Worm (Caenorhabditis elegans) whole organism, L2 larva: ENCODE measurements around the gene srx-84.

Source experiments
- C34F6.9 ChIP-seq: fragments of 150-350 bp; optimal IDR thresholded peaks from 2 replicates; lab custom pipeline; 2014; ENCODE audit warnings: missing biosample characterization, missing genetic modification characterization
- F13H6.1 ChIP-seq: sonication (generic microtip); optimal IDR thresholded peaks from 2 replicates; lab custom pipeline; 2016; ENCODE audit warnings: missing genetic modification characterization, missing compliant biosample characterization
- R02D3.7 ChIP-seq: fragments of 150-350 bp; optimal IDR thresholded peaks from 2 replicates; lab custom pipeline; 2014; ENCODE audit warnings: missing biosample characterization, missing genetic modification characterization
- ZK546.5 ChIP-seq: sonication (generic microtip); optimal IDR thresholded peaks from 2 replicates; lab custom pipeline; 2017; ENCODE audit warnings: missing biosample characterization, missing genetic modification characterization
- aly-2 ChIP-seq: fragments of 150-350 bp; optimal IDR thresholded peaks from 2 replicates; lab custom pipeline; 2014; ENCODE audit warnings: missing biosample characterization, missing genetic modification characterization
- ama-1 ChIP-seq: fragments of 150-350 bp; optimal IDR thresholded peaks from 2 replicates; lab custom pipeline; 2018; ENCODE audit warnings: inconsistent platforms
- blmp-1 ChIP-seq: sonication (generic microtip); optimal IDR thresholded peaks from 2 replicates; lab custom pipeline; 2017; ENCODE audit warnings: missing genetic modification characterization, mild to moderate bottlenecking, missing compliant biosample characterization, antibody characterized with exemption, moderate library complexity; ENCODE audit not compliant: insufficient read depth
- ceh-16 ChIP-seq: fragments of 150-350 bp; optimal IDR thresholded peaks from 2 replicates; lab custom pipeline; 2014; ENCODE audit warnings: missing biosample characterization, missing genetic modification characterization
- ceh-82 ChIP-seq: fragments of 150-350 bp; optimal IDR thresholded peaks from 2 replicates; lab custom pipeline; 2014; ENCODE audit warnings: missing biosample characterization, missing genetic modification characterization
- crh-2 ChIP-seq: sonication (generic microtip); optimal IDR thresholded peaks from 2 replicates; lab custom pipeline; 2017; ENCODE audit warnings: missing biosample characterization, missing genetic modification characterization
- dmd-4 ChIP-seq: sonication (generic microtip); optimal IDR thresholded peaks from 2 replicates; lab custom pipeline; 2017; ENCODE audit warnings: missing biosample characterization, missing genetic modification characterization
- elt-1 ChIP-seq: fragments of 150-350 bp; optimal IDR thresholded peaks from 2 replicates; lab custom pipeline; 2014; ENCODE audit warnings: missing biosample characterization, missing genetic modification characterization
- fos-1 ChIP-seq: fragments of 150-350 bp; optimal IDR thresholded peaks from 2 replicates; lab custom pipeline; 2014; ENCODE audit warnings: missing biosample characterization, missing genetic modification characterization
- gmeb-1 ChIP-seq: fragments of 150-350 bp; optimal IDR thresholded peaks from 2 replicates; lab custom pipeline; 2014; ENCODE audit warnings: missing biosample characterization, missing genetic modification characterization
- lin-11 ChIP-seq: fragments of 150-350 bp; sonication (generic microtip); optimal IDR thresholded peaks from 2 replicates; lab custom pipeline; 2014; ENCODE audit warnings: missing biosample characterization, missing genetic modification characterization, inconsistent platforms, mixed read lengths
- lin-13 ChIP-seq: fragments of 150-350 bp; optimal IDR thresholded peaks from 2 replicates; lab custom pipeline; 2014; ENCODE audit warnings: missing biosample characterization, missing genetic modification reagents, missing genetic modification characterization
- lin-39 ChIP-seq: fragments of 150-350 bp; optimal IDR thresholded peaks from 2 replicates; lab custom pipeline; 2014; ENCODE audit warnings: missing biosample characterization, missing genetic modification reagents, missing genetic modification characterization
- lsy-2 ChIP-seq, 2 experiments: fragments of 150-350 bp in 1 of 2; sonication (generic microtip) in 1 of 2; optimal IDR thresholded peaks; 2 replicates each; lab custom pipeline; 2014 to 2017; ENCODE audit warnings: missing biosample characterization in 2 of 2, missing genetic modification characterization in 2 of 2
- mab-5 ChIP-seq: fragments of 150-350 bp; optimal IDR thresholded peaks from 2 replicates; lab custom pipeline; 2014; ENCODE audit warnings: missing biosample characterization, missing genetic modification characterization
- mbf-1 ChIP-seq: sonication (generic microtip); optimal IDR thresholded peaks from 2 replicates; lab custom pipeline; 2017; ENCODE audit warnings: missing biosample characterization, missing genetic modification characterization
- mdl-1 ChIP-seq, 2 experiments: fragments of 150-350 bp in 1 of 2; sonication (generic microtip) in 1 of 2; optimal IDR thresholded peaks; 2 replicates each; lab custom pipeline; 2017; ENCODE audit warnings: missing biosample characterization in 2 of 2, missing genetic modification characterization in 2 of 2
- nhr-10 ChIP-seq: sonication (generic microtip); optimal IDR thresholded peaks from 2 replicates; lab custom pipeline; 2017; ENCODE audit warnings: missing biosample characterization, missing genetic modification characterization
- nhr-11 ChIP-seq: fragments of 150-350 bp; optimal IDR thresholded peaks from 2 replicates; lab custom pipeline; 2014; ENCODE audit warnings: missing biosample characterization, missing genetic modification characterization
- nhr-12 ChIP-seq: fragments of 150-350 bp; optimal IDR thresholded peaks from 2 replicates; lab custom pipeline; 2014; ENCODE audit warnings: missing biosample characterization, missing genetic modification characterization
- nhr-129 ChIP-seq: fragments of 150-350 bp; optimal IDR thresholded peaks from 2 replicates; lab custom pipeline; 2014; ENCODE audit warnings: missing biosample characterization, missing genetic modification characterization
- nhr-21 ChIP-seq: fragments of 150-350 bp; optimal IDR thresholded peaks from 2 replicates; lab custom pipeline; 2014; ENCODE audit warnings: missing biosample characterization, missing genetic modification characterization
- nhr-23 ChIP-seq: fragments of 150-350 bp; optimal IDR thresholded peaks from 2 replicates; lab custom pipeline; 2014; ENCODE audit warnings: missing biosample characterization, missing genetic modification reagents, missing genetic modification characterization
- nhr-237 ChIP-seq: fragments of 150-350 bp; optimal IDR thresholded peaks from 2 replicates; lab custom pipeline; 2014; ENCODE audit warnings: missing biosample characterization, missing genetic modification characterization
- nhr-25 ChIP-seq: fragments of 150-350 bp; sonication (generic microtip); optimal IDR thresholded peaks from 3 replicates; lab custom pipeline; 2014; ENCODE audit warnings: missing biosample characterization, missing genetic modification characterization
- nhr-6 ChIP-seq: fragments of 150-350 bp; optimal IDR thresholded peaks from 2 replicates; lab custom pipeline; 2014; ENCODE audit warnings: missing biosample characterization, missing genetic modification characterization
- peb-1 ChIP-seq: fragments of 150-350 bp; optimal IDR thresholded peaks from 2 replicates; lab custom pipeline; 2014; ENCODE audit warnings: missing biosample characterization, missing genetic modification characterization
- sem-4 ChIP-seq: fragments of 150-350 bp; optimal IDR thresholded peaks from 2 replicates; lab custom pipeline; 2014; ENCODE audit warnings: missing biosample characterization, missing genetic modification reagents, missing genetic modification characterization
- sma-3 ChIP-seq: sonication (generic microtip); optimal IDR thresholded peaks from 2 replicates; lab custom pipeline; 2016; ENCODE audit warnings: missing genetic modification reagents, missing genetic modification characterization, missing compliant biosample characterization
- sma-9 ChIP-seq, 2 experiments: fragments of 150-350 bp in 1 of 2; sonication (generic microtip) in 1 of 2; optimal IDR thresholded peaks; 2 replicates each; lab custom pipeline; 2014 to 2016; ENCODE audit warnings: missing genetic modification characterization in 2 of 2, mild to moderate bottlenecking in 1 of 2, missing biosample characterization in 1 of 2, missing compliant biosample characterization in 1 of 2, missing genetic modification reagents in 1 of 2, moderate library complexity in 1 of 2
- snpc-4 ChIP-seq: fragments of 150-350 bp; optimal IDR thresholded peaks from 2 replicates; lab custom pipeline; 2014; ENCODE audit warnings: missing biosample characterization, missing genetic modification characterization
- unc-55 ChIP-seq: fragments of 150-350 bp; sonication (generic microtip); optimal IDR thresholded peaks from 3 replicates; lab custom pipeline; 2014; ENCODE audit warnings: missing biosample characterization, missing genetic modification reagents, missing genetic modification characterization
- unc-62 ChIP-seq: fragments of 150-350 bp; optimal IDR thresholded peaks from 2 replicates; lab custom pipeline; 2014; ENCODE audit warnings: missing biosample characterization, missing genetic modification reagents, missing genetic modification characterization
- zag-1 ChIP-seq: fragments of 150-350 bp; optimal IDR thresholded peaks from 2 replicates; lab custom pipeline; 2014; ENCODE audit warnings: missing biosample characterization, missing genetic modification characterization
- ztf-11 ChIP-seq: sonication (generic microtip); optimal IDR thresholded peaks from 2 replicates; lab custom pipeline; 2017; ENCODE audit warnings: missing biosample characterization, missing genetic modification characterization
- ztf-4 ChIP-seq: fragments of 150-350 bp; optimal IDR thresholded peaks from 2 replicates; lab custom pipeline; 2014; ENCODE audit warnings: missing biosample characterization, missing genetic modification characterization

Gene srx-84

ce11 chrV:11604484-11604883, 5.6 kb downstream of the srx-84 start, which contains the start of gene dhs-20:
TSS of gene dhs-20 (minus strand) at chrV:11604563.
- TF ChIP-seq ama-1 (no peak), unc-62 (GFP tag; lab: Kevin White, UChicago) (no peak), crh-2 (tag; lab: Kevin White, UChicago) (no peak), nhr-23 (no peak), fos-1 (peak; percentile 51), sma-9 (GFP tag; optimal IDR thresholded peaks at IDR 0.05; lab: Kevin White, UChicago) (peak; percentile 47), sma-9 (tag; optimal IDR thresholded peaks at IDR 0.05; lab: Kevin White, UChicago) (no peak)

ce11 chrV:11605227-11605626, 6.3 kb downstream of the srx-84 start:
- TF ChIP-seq aly-2 (tag; lab: Kevin White, UChicago) (no peak), mdl-1 (tag; optimal IDR thresholded peaks at IDR 0.05; lab: Kevin White, UChicago) (no peak), peb-1 (tag; lab: Kevin White, UChicago) (no peak), nhr-129 (peak; percentile 11), ceh-82 (tag; lab: Kevin White, UChicago) (no peak), ZK546.5 (tag; lab: Kevin White, UChicago) (no peak), fos-1 (no peak), nhr-10 (tag; lab: Kevin White, UChicago) (no peak), nhr-12 (tag; lab: Kevin White, UChicago) (no peak), nhr-237 (no peak), F13H6.1 (tag; lab: Kevin White, UChicago) (peak; percentile 27), R02D3.7 (no peak), nhr-6 (tag; lab: Kevin White, UChicago) (no peak)

ce11 chrV:11606424-11606823, 7.5 kb downstream of the srx-84 start, which contains the start of gene idpp-16:
TSS of gene idpp-16 (minus strand) at chrV:11606524.
- TF ChIP-seq ztf-11 (tag; lab: Kevin White, UChicago) (no peak), R02D3.7 (no peak), gmeb-1 (tag; lab: Kevin White, UChicago) (no peak), aly-2 (tag; lab: Kevin White, UChicago) (no peak), blmp-1 (no peak), mdl-1 (tag; optimal IDR thresholded peaks at IDR 0.05; lab: Kevin White, UChicago) (no peak), lin-39 (tag; lab: Kevin White, UChicago) (no peak), crh-2 (tag; lab: Kevin White, UChicago) (no peak)

ce11 chrV:11610049-11610448, 11.1 kb downstream of the srx-84 start, which contains the start of gene piit-1:
TSS of gene piit-1 (minus strand) at chrV:11610149.
- TF ChIP-seq nhr-11 (no peak), mbf-1 (no peak), ceh-82 (tag; lab: Kevin White, UChicago) (no peak), F13H6.1 (tag; lab: Kevin White, UChicago) (peak; percentile 26), sem-4 (tag; lab: Kevin White, UChicago) (no peak), mdl-1 (tag; optimal IDR thresholded peaks at IDR 0.05; lab: Kevin White, UChicago) (no peak)

ce11 chrV:11610481-11610880, 11.6 kb downstream of the srx-84 start, which contains the start of gene sas-5:
TSS of gene sas-5 (plus strand) at chrV:11610737.
- TF ChIP-seq zag-1, result no peak
- TF ChIP-seq nhr-12 (tag; lab: Kevin White, UChicago), result no peak
- no peak for TF ChIP-seq dmd-4
- peak; percentile 86 for TF ChIP-seq unc-55 (GFP tag; lab: Kevin White, UChicago)
- TF ChIP-seq mbf-1, result no peak
- TF ChIP-seq mab-5 (tag; lab: Kevin White, UChicago), result peak; percentile 53
- TF ChIP-seq ztf-4 (tag; lab: Kevin White, UChicago), result peak; percentile 42
- TF ChIP-seq lsy-2 (tag; optimal IDR thresholded peaks at IDR 0.05; lab: Kevin White, UChicago), result peak; percentile 51 to 75
- peak; percentile 55 for TF ChIP-seq nhr-129
- peak; percentile 73 for TF ChIP-seq crh-2 (tag; lab: Kevin White, UChicago)
- TF ChIP-seq nhr-6 (tag; lab: Kevin White, UChicago), result peak; percentile 32
- no peak for TF ChIP-seq elt-1 (tag; lab: Kevin White, UChicago)
- no peak for TF ChIP-seq lin-39 (tag; lab: Kevin White, UChicago)
- TF ChIP-seq lin-11 (tag; lab: Kevin White, UChicago), result peak; percentile 71
- peak; percentile 85 for TF ChIP-seq ceh-82 (tag; lab: Kevin White, UChicago)
- TF ChIP-seq aly-2 (tag; lab: Kevin White, UChicago), result no peak
- TF ChIP-seq nhr-25 (tag; lab: Kevin White, UChicago), result peak; percentile 76
- TF ChIP-seq ama-1, result no peak
- TF ChIP-seq F13H6.1 (tag; lab: Kevin White, UChicago), result peak; percentile 56
- TF ChIP-seq sma-3 (GFP tag; lab: Kevin White, UChicago), result peak; percentile 75
- peak; percentile 92 for TF ChIP-seq gmeb-1 (tag; lab: Kevin White, UChicago)
- peak; percentile 62 for TF ChIP-seq snpc-4 (tag; lab: Kevin White, UChicago)
- peak; percentile 32 for TF ChIP-seq fos-1
- peak; percentile 92 for TF ChIP-seq sma-9 (GFP tag; optimal IDR thresholded peaks at IDR 0.05; lab: Kevin White, UChicago)
- no peak for TF ChIP-seq sma-9 (tag; optimal IDR thresholded peaks at IDR 0.05; lab: Kevin White, UChicago)
- TF ChIP-seq lin-13 (GFP tag; lab: Kevin White, UChicago), result peak; percentile 57
- peak; percentile 53 for TF ChIP-seq sem-4 (tag; lab: Kevin White, UChicago)
- peak; percentile 17 for TF ChIP-seq blmp-1
- peak; percentile 33 for TF ChIP-seq nhr-21 (tag; lab: Kevin White, UChicago)
- TF ChIP-seq C34F6.9, result peak; percentile 55
- TF ChIP-seq ceh-16 (tag; lab: Kevin White, UChicago), result peak; percentile 58
- TF ChIP-seq, all 48 proteins: peak for 22
